Worm (Caenorhabditis elegans) whole organism, L4 larva: Measurements from ENCODE around the gene rad-54.L2.

ENCODE experiments used
- daf-19 ChIP-seq: fragments of 200-800 bp; sonication (Bioruptor generic); conservative IDR thresholded peaks from 2 replicates; pipeline ENCODE4 v1.3.6; 2022; ENCODE audit warnings: missing genetic modification characterization, missing compliant biosample characterization
- dmd-8 ChIP-seq: fragments of 200-800 bp; sonication (Bioruptor generic); IDR thresholded peaks from 2 replicates; pipeline ENCODE4 v1.3.6; 2022; ENCODE audit warnings: missing genetic modification characterization, missing compliant biosample characterization
- dmd-9 ChIP-seq: fragments of 200-800 bp; sonication (Bioruptor generic); IDR thresholded peaks from 2 replicates; pipeline ENCODE4 v1.3.6; 2022; ENCODE audit warnings: missing genetic modification reagents, missing genetic modification characterization, missing compliant biosample characterization
- lin-13 ChIP-seq: fragments of 150-350 bp; optimal IDR thresholded peaks from 2 replicates; lab custom pipeline; 2014; ENCODE audit warnings: missing biosample characterization, missing genetic modification reagents, missing genetic modification characterization
- nhr-237 ChIP-seq: sonication (generic microtip); optimal IDR thresholded peaks from 2 replicates; lab custom pipeline; 2017; ENCODE audit warnings: missing biosample characterization, missing genetic modification characterization
- nhr-76 ChIP-seq: fragments of 150-350 bp; optimal IDR thresholded peaks from 2 replicates; lab custom pipeline; 2014; ENCODE audit warnings: missing biosample characterization, missing genetic modification characterization
- pha-4 ChIP-seq, 2 experiments: fragments of 150-350 bp in 1 of 2; fragments of 200-800 bp in 1 of 2; sonication (Bioruptor generic) in 1 of 2; IDR thresholded peaks in 1 of 2; optimal IDR thresholded peaks in 1 of 2; 2 replicates each; pipeline versions ENCODE4 v1.3.6 to Lab custom; 2014 to 2022; ENCODE audit warnings: missing genetic modification characterization in 2 of 2, missing genetic modification reagents in 2 of 2, missing biosample characterization in 1 of 2, missing compliant biosample characterization in 1 of 2

DNA sequence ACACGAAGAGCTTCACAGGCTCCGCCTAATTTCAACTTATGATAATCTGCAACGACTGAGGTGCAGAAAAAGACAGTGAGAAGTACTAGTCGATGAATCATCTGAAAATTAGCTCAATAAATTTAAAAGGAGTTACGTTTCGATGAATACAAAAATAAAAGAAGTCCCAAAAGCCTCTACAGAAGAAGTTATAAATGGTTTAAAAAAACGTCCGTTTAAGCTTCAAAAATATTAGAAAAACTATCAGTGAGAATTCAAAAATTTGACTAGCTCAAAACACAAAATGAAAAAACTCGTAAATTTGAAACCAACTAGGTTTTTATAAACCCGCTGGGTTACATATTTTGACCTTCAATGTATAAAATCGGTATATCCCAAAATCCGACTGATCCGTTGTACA is 37.9 kb upstream of the rad-54.L2 start, which contains the start of gene T11B7.5:
- TF ChIP-seq dmd-9 (GFP tag; lab: Robert Waterston, UW): no peak
- TF ChIP-seq dmd-8 (GFP tag; lab: Robert Waterston, UW): no peak
- no peak for TF ChIP-seq pha-4 (GFP tag; IDR thresholded peaks at IDR 0.05; lab: Robert Waterston, UW)
- TF ChIP-seq pha-4 (tag; optimal IDR thresholded peaks at IDR 0.05; lab: Kevin White, UChicago): no peak
- no peak for TF ChIP-seq nhr-237 (tag; lab: Kevin White, UChicago)
- no peak for TF ChIP-seq daf-19 (GFP tag; lab: Robert Waterston, UW)
- no peak for TF ChIP-seq lin-13 (GFP tag; lab: Kevin White, UChicago)
- TF ChIP-seq nhr-76 (tag; lab: Kevin White, UChicago): no peak
